In the genomic region with DNA sequence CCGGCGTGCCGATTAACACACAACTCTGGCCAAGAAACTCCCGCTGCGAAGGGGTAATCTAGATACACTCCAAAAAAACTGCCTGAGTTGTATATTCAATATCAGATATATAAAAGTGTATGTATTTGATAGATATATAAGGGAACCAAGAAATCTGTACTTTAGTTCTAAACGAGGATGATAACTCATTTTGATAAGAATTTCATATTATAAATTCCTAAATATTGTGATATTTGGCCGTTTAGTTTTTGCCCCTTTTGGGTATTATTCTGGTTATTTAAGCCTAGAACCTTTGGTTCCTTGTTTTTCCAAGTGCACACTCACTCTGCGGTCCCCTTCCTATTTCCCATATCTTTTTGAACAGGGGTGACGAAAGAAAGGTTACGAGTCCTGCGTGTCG, we compare ENCODE assay signal across 3 fruit fly cellular contexts.
A peak's percentile ranks its signal among the peaks of the same experiment; 100 is the strongest.
TF ChIP-seq lines count a peak whose summit lies in the region.

No protein-coding gene starts in this region.

- no peak for TF ChIP-seq CTCF in whole organism, embryonic (GFP tag; optimal IDR thresholded peaks at IDR 0.05; lab: Kevin White, UChicago)

TF ChIP-seq in whole organism, embryonic, 481 proteins besides CTCF, POLR2A, EP300 and RAD21 (continues in another document):
- TF ChIP-seq kni (GFP tag; optimal IDR thresholded peaks at IDR 0.05; lab: Kevin White, UChicago) (no peak), CG18262 (tag; optimal IDR thresholded peaks at IDR 0.05; lab: Kevin White, UChicago) (peak; percentile 30), zf30C (GFP tag; optimal IDR thresholded peaks at IDR 0.05; lab: Kevin White, UChicago) (peak; percentile 84), pnt (GFP tag; optimal IDR thresholded peaks at IDR 0.05; lab: Kevin White, UChicago) (no peak), Xrp1 (GFP tag; IDR thresholded peaks at IDR 0.05; lab: Robert Waterston, UW) (peak; percentile 16; the same call in 1 of the 2 replicates), CG9727 (GFP tag; optimal IDR thresholded peaks at IDR 0.05; lab: Kevin White, UChicago) (peak; percentile 53), CG10267 (tag; optimal IDR thresholded peaks at IDR 0.05; lab: Kevin White, UChicago) (peak; percentile 16), NC2β (GFP tag; optimal IDR thresholded peaks at IDR 0.05; lab: Kevin White, UChicago) (no peak), pan (optimal IDR thresholded peaks at IDR 0.05; lab: Kevin White, UChicago) (no peak), pan (GFP tag; optimal IDR thresholded peaks at IDR 0.05 in 1 of 2, IDR thresholded peaks at IDR 0.05 in 1 of 2) (no peak), Dp (GFP tag; optimal IDR thresholded peaks at IDR 0.05; lab: Kevin White, UChicago) (no peak), CG3281 (GFP tag; optimal IDR thresholded peaks at IDR 0.05; lab: Kevin White, UChicago) (no peak), CG2712 (tag; optimal IDR thresholded peaks at IDR 0.05; lab: Kevin White, UChicago) (peak; percentile 52), zen2 (GFP tag; IDR thresholded peaks at IDR 0.05; lab: Robert Waterston, UW; ENCODE audit: partially characterized antibody) (no peak), CG33557 (GFP tag; optimal IDR thresholded peaks at IDR 0.05; lab: Kevin White, UChicago) (peak; percentile 11), CG11723 (GFP tag; optimal IDR thresholded peaks at IDR 0.05; lab: Kevin White, UChicago) (no peak), CG12236 (GFP tag; optimal IDR thresholded peaks at IDR 0.05; lab: Kevin White, UChicago) (no peak), CG17829 (tag; optimal IDR thresholded peaks at IDR 0.05; lab: Kevin White, UChicago) (peak; percentile 12), dmrt99B (tag; optimal IDR thresholded peaks at IDR 0.05; lab: Kevin White, UChicago) (no peak), CG10979 (tag; optimal IDR thresholded peaks at IDR 0.05; lab: Kevin White, UChicago) (peak; percentile 42), CG10274 (GFP tag; optimal IDR thresholded peaks at IDR 0.05; lab: Kevin White, UChicago) (no peak), CG13624 (GFP tag; optimal IDR thresholded peaks at IDR 0.05; lab: Kevin White, UChicago) (no peak), CG16779 (GFP tag; IDR thresholded peaks at IDR 0.05; lab: Robert Waterston, UW) (no peak), dmrt11E (tag; optimal IDR thresholded peaks at IDR 0.05; lab: Kevin White, UChicago) (peak; percentile 59), zen (tag; optimal IDR thresholded peaks at IDR 0.05; lab: Kevin White, UChicago) (peak; percentile 9), sens (GFP tag; lab: Kevin White, UChicago) (peak; percentile 74), prd (optimal IDR thresholded peaks at IDR 0.05; lab: Kevin White, UChicago) (no peak), prd (GFP tag; IDR thresholded peaks at IDR 0.05; lab: Robert Waterston, UW) (peak; percentile 37; the same call in 2 of the 3 replicates), CG3847 (GFP tag; IDR thresholded peaks at IDR 0.05; lab: Robert Waterston, UW) (no peak)

TF ChIP-seq in whole organism, prepupa, 60 proteins besides CTCF, POLR2A, EP300 and RAD21:
- TF ChIP-seq CG4318 (GFP tag; optimal IDR thresholded peaks at IDR 0.05; lab: Kevin White, UChicago) (no peak), Eip78C (GFP tag; lab: Kevin White, UChicago) (peak; percentile 45), Sox14 (GFP tag; optimal IDR thresholded peaks at IDR 0.05; lab: Kevin White, UChicago) (no peak), Lpt (GFP tag; optimal IDR thresholded peaks at IDR 0.05; lab: Kevin White, UChicago) (no peak), CG6792 (GFP tag; optimal IDR thresholded peaks at IDR 0.05; lab: Kevin White, UChicago) (no peak)

TF ChIP-seq in whole organism, pupa, 21 proteins besides CTCF, POLR2A, EP300 and RAD21:
- TF ChIP-seq Pif1B (GFP tag; optimal IDR thresholded peaks at IDR 0.05; lab: Kevin White, UChicago) (no peak), CG8159 (tag; optimal IDR thresholded peaks at IDR 0.05; lab: Kevin White, UChicago) (peak; percentile 24)
